Worm (Caenorhabditis elegans): ENCODE results near the gene ZC416.2.

ZC416.2 gene

DNA sequence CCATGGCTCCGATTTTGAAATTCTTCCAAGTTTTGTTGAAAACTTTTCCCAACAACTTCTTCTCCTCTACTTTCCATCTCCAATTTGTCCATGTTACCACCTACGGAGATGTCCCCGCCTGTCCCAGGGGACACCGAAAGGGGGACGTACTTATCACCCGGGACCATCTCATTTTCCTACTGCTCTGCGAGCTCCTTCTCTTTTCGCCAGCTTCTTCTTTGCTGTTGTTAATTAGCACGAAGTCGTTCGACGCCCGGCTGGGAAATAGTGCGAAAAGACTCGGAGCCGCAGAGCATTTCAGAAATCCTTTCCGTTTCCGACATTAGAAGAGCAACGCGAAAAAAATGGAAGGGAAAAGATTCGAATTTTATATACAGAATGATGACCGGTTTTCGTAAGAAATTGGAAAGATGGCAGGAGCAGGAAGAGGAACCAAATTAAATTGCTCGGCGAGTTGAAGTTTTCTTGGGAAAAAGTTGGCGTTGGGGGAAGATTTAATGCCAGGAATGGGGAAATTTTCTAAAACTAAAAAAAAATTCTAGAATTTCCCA lies 11.5 kb upstream of the ZC416.2 start:
- TF ChIP-seq nhr-25 (tag; optimal IDR thresholded peaks at IDR 0.05) (no peak), sea-2 (GFP tag; optimal IDR thresholded peaks at IDR 0.05) (no peak), nhr-43 (tag; optimal IDR thresholded peaks at IDR 0.05; ENCODE audit: poor library complexity, severe bottlenecking) (no peak), lin-15B (tag; optimal IDR thresholded peaks at IDR 0.05) (no peak), unc-39 (tag; optimal IDR thresholded peaks at IDR 0.05) (no peak), nfya-1 (tag; optimal IDR thresholded peaks at IDR 0.05; ENCODE audit: insufficient read depth) (no peak), elt-1 (tag; optimal IDR thresholded peaks at IDR 0.05) (no peak)

DNA sequence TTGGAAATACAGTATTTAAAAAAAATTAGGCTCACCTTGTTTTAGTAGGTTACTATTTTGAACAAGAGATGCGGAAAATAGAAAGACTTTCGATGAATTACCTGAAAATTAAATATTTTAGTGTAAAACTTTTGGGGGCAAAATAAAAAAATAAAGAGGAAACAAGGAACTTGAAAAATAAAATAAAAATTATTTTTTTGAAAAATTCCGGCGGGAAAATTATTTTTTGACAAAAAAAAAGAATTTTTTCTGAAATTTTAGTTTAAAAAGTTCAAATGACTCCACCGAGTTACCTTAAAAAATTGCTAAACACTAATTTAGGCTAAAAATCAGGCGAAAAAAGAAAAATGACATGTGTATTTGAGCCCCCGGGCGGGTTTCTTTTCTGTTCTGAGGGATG lies 8.8 kb upstream of the ZC416.2 start, which contains the start of the genes cha-1 and unc-17:
Gene cha-1, minus strand, starts transcription at position 101 of the 400 bp plus-strand sequence.
Gene unc-17, minus strand, starts transcription at position 103 of the 400 bp plus-strand sequence.
- TF ChIP-seq lin-15B (tag; optimal IDR thresholded peaks at IDR 0.05) (no peak), fkh-2 (tag; optimal IDR thresholded peaks at IDR 0.05) (no peak), nhr-12 (tag; optimal IDR thresholded peaks at IDR 0.05) (no peak), unc-62 (GFP tag; optimal IDR thresholded peaks at IDR 0.05) (no peak), mml-1 (tag; optimal IDR thresholded peaks at IDR 0.05) (no peak), nhr-237 (tag; optimal IDR thresholded peaks at IDR 0.05) (no peak)

DNA sequence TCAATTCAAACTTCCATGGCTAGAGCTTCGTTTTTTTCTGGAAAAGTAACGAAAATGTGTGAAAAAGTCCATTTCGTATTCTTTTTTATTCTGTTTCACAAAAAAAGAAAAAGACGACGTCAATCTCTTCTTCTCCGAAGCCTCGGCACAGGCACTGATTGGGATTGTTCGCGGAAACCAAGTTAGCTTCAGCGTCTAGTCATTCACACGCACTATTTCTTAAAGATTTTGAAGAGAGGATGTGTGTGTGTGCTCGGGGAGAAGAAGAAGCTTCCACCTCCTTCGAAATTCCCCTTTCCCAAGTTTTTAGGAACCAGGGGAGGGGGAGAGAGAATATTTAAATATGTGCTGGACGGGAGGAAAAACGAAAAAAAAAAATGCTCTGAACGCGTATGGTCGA lies 7.0 kb upstream of the ZC416.2 start:
- TF ChIP-seq aly-2 (tag; optimal IDR thresholded peaks at IDR 0.05) (no peak), nhr-28 (tag; optimal IDR thresholded peaks at IDR 0.05) (no peak), egl-5 (tag; optimal IDR thresholded peaks at IDR 0.05) (no peak), ceh-82 (tag; optimal IDR thresholded peaks at IDR 0.05) (no peak), hmg-11 (tag; optimal IDR thresholded peaks at IDR 0.05) (no peak), nfya-1 (tag; optimal IDR thresholded peaks at IDR 0.05; ENCODE audit: insufficient read depth) (peak; percentile 25), skn-1 (tag; optimal IDR thresholded peaks at IDR 0.05) (no peak), daf-12 (tag; optimal IDR thresholded peaks at IDR 0.05) (no peak), elt-2 (tag; optimal IDR thresholded peaks at IDR 0.05) (no peak), nhr-67 (tag; optimal IDR thresholded peaks at IDR 0.05) (no peak), mdl-1 (tag; optimal IDR thresholded peaks at IDR 0.05) (no peak), jun-1 (tag; optimal IDR thresholded peaks at IDR 0.05) (no peak), fkh-10 (GFP tag; optimal IDR thresholded peaks at IDR 0.05) (peak; percentile 84)

DNA sequence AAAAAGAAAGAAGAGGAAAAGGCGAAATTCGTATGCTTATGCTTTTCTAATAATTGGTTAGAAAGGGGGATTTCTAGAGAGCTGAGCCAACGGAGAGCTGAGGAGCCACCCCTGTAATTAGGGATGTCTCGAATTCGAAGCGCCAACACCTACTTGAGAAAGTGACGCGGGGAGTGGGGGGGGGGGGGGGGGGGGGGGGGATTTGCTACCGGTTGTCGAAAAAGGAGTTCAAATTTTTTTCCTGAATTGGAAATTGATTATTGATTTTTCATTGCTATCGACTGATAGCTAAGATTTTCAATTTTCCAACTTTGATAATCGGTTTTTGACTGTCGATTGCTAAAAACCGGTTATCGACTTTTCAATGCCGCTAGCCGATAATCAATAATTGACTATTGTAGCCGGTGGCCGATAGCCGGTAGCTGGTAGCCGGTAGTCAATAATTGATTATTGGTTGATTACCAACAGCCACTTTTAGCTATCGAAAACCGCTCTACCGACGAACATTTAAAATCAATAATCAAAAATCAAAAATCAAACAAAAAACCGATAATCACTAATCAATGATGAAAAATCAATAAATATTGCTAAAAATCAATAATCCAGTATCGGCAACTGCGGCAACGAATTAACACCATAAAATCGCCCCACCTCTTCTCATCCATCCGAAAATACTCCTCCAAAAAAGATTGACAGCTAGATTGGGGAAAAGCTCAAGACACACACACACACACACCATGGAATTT lies 4.3 kb upstream of the ZC416.2 start:
- TF ChIP-seq elt-2 (tag; optimal IDR thresholded peaks at IDR 0.05) = no peak
- peak; percentile 81 for TF ChIP-seq ceh-28 (tag; optimal IDR thresholded peaks at IDR 0.05)

DNA sequence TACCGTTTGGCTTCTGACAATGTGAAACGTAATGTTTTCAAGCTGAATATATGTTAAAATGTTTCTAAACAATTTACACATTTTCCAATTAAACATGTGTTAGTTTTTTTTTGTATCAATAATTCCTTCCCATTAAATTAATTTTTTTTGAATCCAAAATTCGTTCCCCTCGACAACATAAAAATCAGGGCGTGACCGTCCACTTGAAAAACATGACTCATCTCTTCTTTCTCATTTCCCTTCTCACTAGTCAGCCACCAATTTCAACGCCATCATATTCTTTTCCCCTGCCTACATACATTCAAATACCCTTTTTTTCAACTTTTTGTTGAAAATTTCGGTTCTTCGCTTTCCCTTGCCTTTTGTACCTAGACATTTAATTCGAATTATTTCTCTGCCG lies 944 bp upstream of the ZC416.2 start:
- no peak for TF ChIP-seq ceh-9 (tag; optimal IDR thresholded peaks at IDR 0.05)
- TF ChIP-seq nhr-11 (tag; optimal IDR thresholded peaks at IDR 0.05) = no peak
- no peak for TF ChIP-seq eor-1 (tag; optimal IDR thresholded peaks at IDR 0.05)
- no peak for TF ChIP-seq mml-1 (tag; optimal IDR thresholded peaks at IDR 0.05)
- no peak for TF ChIP-seq fos-1 (tag; optimal IDR thresholded peaks at IDR 0.05)
- no peak for TF ChIP-seq ama-1 (optimal IDR thresholded peaks at IDR 0.05)
- TF ChIP-seq lin-15B (tag; optimal IDR thresholded peaks at IDR 0.05) = no peak
- TF ChIP-seq unc-39 (tag; optimal IDR thresholded peaks at IDR 0.05) = no peak
- no peak for TF ChIP-seq ZK546.5 (tag; optimal IDR thresholded peaks at IDR 0.05)
- TF ChIP-seq ztf-4 (tag; optimal IDR thresholded peaks at IDR 0.05) = no peak
- no peak for TF ChIP-seq R02D3.7 (tag; optimal IDR thresholded peaks at IDR 0.05)
- no peak for TF ChIP-seq unc-62 (GFP tag; optimal IDR thresholded peaks at IDR 0.05)
- TF ChIP-seq zag-1 (tag; optimal IDR thresholded peaks at IDR 0.05) = no peak
- TF ChIP-seq lsy-12 (tag; optimal IDR thresholded peaks at IDR 0.05) = no peak

Data from whole organism, L3 larva.